Worm (Caenorhabditis elegans): ENCODE results near the gene F58E6.5.

DNA sequence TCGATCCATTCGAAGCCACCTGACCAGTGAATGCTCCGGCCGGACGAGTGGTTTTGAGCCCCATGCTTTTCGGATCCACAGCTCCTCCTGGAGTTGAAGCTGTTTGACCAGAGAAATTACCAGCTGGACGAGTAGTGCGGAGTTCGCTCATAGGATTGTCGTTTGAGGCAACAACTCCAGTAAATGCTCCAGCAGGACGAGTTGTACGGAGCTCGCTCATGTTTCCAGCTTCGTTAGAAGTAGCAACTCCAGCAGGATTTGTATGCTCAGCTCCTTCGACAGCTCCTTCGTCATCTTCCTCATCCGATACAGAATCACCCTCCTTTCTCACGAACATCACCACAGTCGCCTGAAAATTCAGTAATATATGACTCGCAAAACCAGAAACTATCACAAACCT, 805 bp downstream of the F58E6.5 start:
- TF ChIP-seq lsy-2 (tag; optimal IDR thresholded peaks at IDR 0.05) = no peak
- no peak for TF ChIP-seq ama-1 (optimal IDR thresholded peaks at IDR 0.05)
- no peak for TF ChIP-seq nhr-77 (tag; optimal IDR thresholded peaks at IDR 0.05)
- TF ChIP-seq nhr-237 (tag; optimal IDR thresholded peaks at IDR 0.05) = no peak
- no peak for TF ChIP-seq skn-1 (tag; optimal IDR thresholded peaks at IDR 0.05)
- no peak for TF ChIP-seq nhr-25 (tag; optimal IDR thresholded peaks at IDR 0.05)
- TF ChIP-seq unc-55 (GFP tag; optimal IDR thresholded peaks at IDR 0.05) = no peak
- no peak for TF ChIP-seq egl-27 (tag; optimal IDR thresholded peaks at IDR 0.05)
- no peak for TF ChIP-seq unc-62 (GFP tag; optimal IDR thresholded peaks at IDR 0.05)
- TF ChIP-seq nhr-21 (tag; optimal IDR thresholded peaks at IDR 0.05) = no peak
- no peak for TF ChIP-seq lin-13 (GFP tag; optimal IDR thresholded peaks at IDR 0.05)

Measured in whole organism, L2 larva.